Worm (Caenorhabditis elegans) whole organism, L1 larva: ENCODE data around the gene ubc-26.

Experiments used
- C04F5.9 ChIP-seq: sonication (generic microtip); optimal IDR thresholded peaks from 2 replicates; lab custom pipeline; 2016; ENCODE audit warnings: missing genetic modification characterization, missing compliant biosample characterization
- C16A3.4 ChIP-seq: fragments of 150-350 bp; optimal IDR thresholded peaks from 2 replicates; lab custom pipeline; 2014; ENCODE audit warnings: missing biosample characterization, missing genetic modification characterization
- F16B12.6 ChIP-seq: fragments of 150-350 bp; optimal IDR thresholded peaks from 2 replicates; lab custom pipeline; 2014; ENCODE audit warnings: missing biosample characterization, missing genetic modification characterization
- aha-1 ChIP-seq: fragments of 150-350 bp; optimal IDR thresholded peaks from 2 replicates; lab custom pipeline; 2014; ENCODE audit warnings: missing biosample characterization, missing genetic modification characterization
- alr-1 ChIP-seq: fragments of 200-800 bp; sonication (Bioruptor generic); optimal IDR thresholded peaks from 2 replicates; lab custom pipeline; 2018; ENCODE audit warnings: borderline replicate concordance, mild to moderate bottlenecking, missing genetic modification characterization, missing compliant biosample characterization
- aly-2 ChIP-seq: fragments of 150-350 bp; optimal IDR thresholded peaks from 2 replicates; lab custom pipeline; 2014; ENCODE audit warnings: missing biosample characterization, missing genetic modification characterization
- blmp-1 ChIP-seq: fragments of 150-350 bp; optimal IDR thresholded peaks from 2 replicates; lab custom pipeline; 2014; ENCODE audit warnings: missing biosample characterization, missing genetic modification characterization
- ceh-88 ChIP-seq: fragments of 200-800 bp; sonication (Bioruptor generic); IDR thresholded peaks from 2 replicates; pipeline ENCODE4 v1.3.6; 2022; ENCODE audit warnings: missing genetic modification characterization, missing compliant biosample characterization
- ceh-90 ChIP-seq: sonication (generic microtip); optimal IDR thresholded peaks from 2 replicates; lab custom pipeline; 2016; ENCODE audit warnings: missing genetic modification characterization, missing compliant biosample characterization
- ces-1 ChIP-seq: fragments of 150-350 bp; optimal IDR thresholded peaks from 2 replicates; lab custom pipeline; 2014; ENCODE audit warnings: missing biosample characterization, missing genetic modification reagents, missing genetic modification characterization
- efl-1 ChIP-seq, 4 experiments: fragments of 150-350 bp; optimal IDR thresholded peaks in 3 of 4; peaks in 1 of 4; 1 replicate in 1 of 4; 2 replicates in 3 of 4; lab custom pipeline; 2014; ENCODE audit warnings: missing biosample characterization in 2 of 4, missing genetic modification characterization in 2 of 4, missing genetic modification reagents in 2 of 4
- efl-3 ChIP-seq: fragments of 200-800 bp; sonication (Bioruptor generic); optimal IDR thresholded peaks from 2 replicates; lab custom pipeline; 2018; ENCODE audit warnings: mild to moderate bottlenecking, missing genetic modification characterization, missing compliant biosample characterization
- egl-13 ChIP-seq: sonication (generic microtip); optimal IDR thresholded peaks from 2 replicates; lab custom pipeline; 2016; ENCODE audit warnings: missing genotype, missing genetic modification reagents, missing genetic modification characterization, missing compliant biosample characterization
- ets-5 ChIP-seq: fragments of 200-800 bp; sonication (Bioruptor generic); IDR thresholded peaks from 2 replicates; pipeline ENCODE4 v1.3.6; 2022; ENCODE audit warnings: missing genetic modification characterization, missing compliant biosample characterization
- fkh-10 ChIP-seq: sonication (generic microtip); optimal IDR thresholded peaks from 2 replicates; lab custom pipeline; 2017; ENCODE audit warnings: missing biosample characterization, missing genetic modification reagents, missing genetic modification characterization
- fkh-4 ChIP-seq: sonication (generic microtip); optimal IDR thresholded peaks from 2 replicates; lab custom pipeline; 2016; ENCODE audit warnings: missing compliant biosample characterization, missing genetic modification characterization, borderline replicate concordance
- fkh-8 ChIP-seq: sonication (generic microtip); optimal IDR thresholded peaks from 2 replicates; lab custom pipeline; 2016; ENCODE audit warnings: mild to moderate bottlenecking, missing genetic modification characterization, missing compliant biosample characterization
- fos-1 ChIP-seq: fragments of 150-350 bp; optimal IDR thresholded peaks from 2 replicates; lab custom pipeline; 2014; ENCODE audit warnings: missing biosample characterization, missing genetic modification characterization
- hlh-4 ChIP-seq: sonication (generic microtip); optimal IDR thresholded peaks from 2 replicates; lab custom pipeline; 2016; ENCODE audit warnings: mild to moderate bottlenecking, missing genetic modification characterization, missing compliant biosample characterization
- irx-1 ChIP-seq: sonication (generic microtip); optimal IDR thresholded peaks from 2 replicates; lab custom pipeline; 2016; ENCODE audit warnings: missing genetic modification characterization, missing compliant biosample characterization
- isw-1 ChIP-seq: fragments of 200-800 bp; sonication (Bioruptor generic); IDR thresholded peaks from 2 replicates; pipeline ENCODE4 v1.3.6; 2022; ENCODE audit warnings: missing genetic modification characterization, missing compliant biosample characterization
- lsy-2 ChIP-seq, 2 experiments: fragments of 150-350 bp; optimal IDR thresholded peaks; 2 replicates each; lab custom pipeline; 2014; ENCODE audit warnings: missing biosample characterization in 2 of 2, missing genetic modification characterization in 2 of 2
- mab-9 ChIP-seq: fragments of 200-800 bp; sonication (Bioruptor generic); IDR thresholded peaks from 2 replicates; pipeline ENCODE4 v1.3.6; 2022; ENCODE audit warnings: missing genetic modification reagents, missing genetic modification characterization, missing compliant biosample characterization
- mdl-1 ChIP-seq, 2 experiments: fragments of 150-350 bp; optimal IDR thresholded peaks; 2 replicates each; lab custom pipeline; 2014 to 2017; ENCODE audit warnings: missing biosample characterization in 2 of 2, missing genetic modification characterization in 2 of 2, inconsistent platforms in 1 of 2
- mef-2 ChIP-seq: fragments of 150-350 bp; optimal IDR thresholded peaks from 2 replicates; lab custom pipeline; 2014; ENCODE audit warnings: missing biosample characterization, missing genetic modification characterization
- mep-1 ChIP-seq: fragments of 150-350 bp; optimal IDR thresholded peaks from 2 replicates; lab custom pipeline; 2014; ENCODE audit warnings: missing biosample characterization, missing genetic modification characterization
- nhr-19 ChIP-seq: fragments of 200-800 bp; sonication (Bioruptor generic); conservative IDR thresholded peaks from 2 replicates; pipeline ENCODE4 v1.3.6; 2022; ENCODE audit warnings: missing genetic modification characterization, missing compliant biosample characterization
- nhr-20 ChIP-seq: sonication (generic microtip); optimal IDR thresholded peaks from 2 replicates; lab custom pipeline; 2016; ENCODE audit warnings: mild to moderate bottlenecking, missing genetic modification characterization, missing compliant biosample characterization
- nhr-28 ChIP-seq: fragments of 150-350 bp; optimal IDR thresholded peaks from 2 replicates; lab custom pipeline; 2014; ENCODE audit warnings: missing biosample characterization, missing genetic modification characterization
- nhr-76 ChIP-seq: sonication (generic microtip); optimal IDR thresholded peaks from 2 replicates; lab custom pipeline; 2017; ENCODE audit warnings: missing biosample characterization, missing genetic modification characterization
- pax-3 ChIP-seq: fragments of 200-800 bp; sonication (Bioruptor generic); optimal IDR thresholded peaks from 2 replicates; lab custom pipeline; 2018; ENCODE audit warnings: mild to moderate bottlenecking, missing genetic modification characterization, moderate library complexity, missing compliant biosample characterization
- rnt-1 ChIP-seq: sonication (generic microtip); optimal IDR thresholded peaks from 2 replicates; lab custom pipeline; 2016; ENCODE audit warnings: mild to moderate bottlenecking, missing genetic modification characterization, moderate library complexity, missing compliant biosample characterization
- snu-23 ChIP-seq: sonication (generic microtip); optimal IDR thresholded peaks from 2 replicates; lab custom pipeline; 2016; ENCODE audit warnings: missing genetic modification characterization, missing compliant biosample characterization
- sptf-1 ChIP-seq: fragments of 150-350 bp; optimal IDR thresholded peaks from 2 replicates; lab custom pipeline; 2014; ENCODE audit warnings: missing biosample characterization, missing genetic modification characterization
- sup-37 ChIP-seq: fragments of 200-800 bp; sonication (Bioruptor generic); optimal IDR thresholded peaks from 2 replicates; lab custom pipeline; 2018; ENCODE audit warnings: mild to moderate bottlenecking, missing genetic modification characterization, missing compliant biosample characterization
- swsn-7 ChIP-seq: sonication (generic microtip); optimal IDR thresholded peaks from 2 replicates; lab custom pipeline; 2016; ENCODE audit warnings: missing genetic modification characterization, missing compliant biosample characterization
- unc-62 ChIP-seq: fragments of 150-350 bp; optimal IDR thresholded peaks from 2 replicates; lab custom pipeline; 2014; ENCODE audit warnings: missing biosample characterization, missing genetic modification reagents, missing genetic modification characterization
- unc-86 ChIP-seq: sonication (generic microtip); optimal IDR thresholded peaks from 2 replicates; lab custom pipeline; 2016; ENCODE audit warnings: missing genetic modification characterization, missing compliant biosample characterization
- xbp-1 ChIP-seq: sonication (generic microtip); optimal IDR thresholded peaks from 2 replicates; lab custom pipeline; 2016; ENCODE audit warnings: missing genetic modification characterization, missing compliant biosample characterization
- ztf-4 ChIP-seq: fragments of 150-350 bp; optimal IDR thresholded peaks from 2 replicates; lab custom pipeline; 2014; ENCODE audit warnings: missing biosample characterization, missing genetic modification characterization

Gene ubc-26

ce11 chrII:2900248-2900647, at the start of gene ubc-26:
Gene ubc-26 (minus strand): TSS chrII:2900348.
- TF ChIP-seq fkh-4 (tag; lab: Kevin White, UChicago) (no peak), fkh-8 (tag; lab: Kevin White, UChicago) (no peak), blmp-1 (tag; lab: Kevin White, UChicago) (no peak), mep-1 (tag; lab: Kevin White, UChicago) (no peak)
- TF ChIP-seq, all 84 proteins: peak for 0

DNA sequence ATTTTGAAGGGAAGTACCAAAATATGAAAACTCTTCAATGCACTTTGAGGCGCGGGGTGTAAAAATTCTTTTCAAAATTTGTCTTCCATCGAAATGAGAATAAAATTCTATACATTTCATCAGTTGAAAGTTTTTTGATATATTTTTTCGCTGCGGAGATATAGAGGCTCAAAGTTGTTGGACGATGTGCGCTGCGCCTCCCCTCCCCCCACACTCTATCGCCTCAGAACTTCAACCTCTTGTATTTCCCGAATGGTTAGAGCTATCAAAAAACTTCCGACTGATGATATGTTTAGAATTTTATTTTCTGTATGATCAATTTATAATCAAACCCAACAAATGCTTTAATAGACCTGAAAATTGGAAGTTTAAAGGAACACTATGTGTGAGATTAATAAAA, 48.5 kb upstream of the ubc-26 start:
- TF ChIP-seq ceh-88 (GFP tag; lab: Robert Waterston, UW) (no peak), unc-62 (no peak), pax-3 (no peak), efl-3 (no peak), rnt-1 (no peak), egl-13 (tag; lab: Kevin White, UChicago) (no peak), C04F5.9 (tag; lab: Kevin White, UChicago) (no peak), nhr-20 (no peak), swsn-7 (tag; lab: Kevin White, UChicago) (no peak), sup-37 (GFP tag; lab: Kevin White, UChicago) (no peak), ceh-90 (no peak), F16B12.6 (no peak), nhr-28 (tag; lab: Kevin White, UChicago) (no peak), ets-5 (GFP tag; lab: Robert Waterston, UW) (no peak), hlh-4 (no peak), snu-23 (GFP tag; lab: Kevin White, UChicago) (no peak), alr-1 (tag; lab: Kevin White, UChicago) (no peak), unc-86 (tag; lab: Kevin White, UChicago) (no peak), C16A3.4 (no peak)

- no peak for TF ChIP-seq fkh-10 (GFP tag; lab: Kevin White, UChicago)
- TF ChIP-seq sptf-1 (tag; lab: Kevin White, UChicago): no peak
- no peak for TF ChIP-seq ceh-88 (GFP tag; lab: Robert Waterston, UW)
- no peak for TF ChIP-seq mdl-1 (tag; optimal IDR thresholded peaks at IDR 0.05; lab: Kevin White, UChicago)
These were observed 46.3 kb upstream of the ubc-26 start, which contains the start of gene srw-79 for ce11 chrII:2946438-2946837. Gene srw-79 (plus strand): TSS chrII:2946738.

- TF ChIP-seq irx-1 (tag; lab: Kevin White, UChicago): no peak
These were observed 43.8 kb upstream of the ubc-26 start, which contains the start of the genes irld-50 and irld-49 for ce11 chrII:2943966-2944365. Gene irld-50 (minus strand): TSS chrII:2944066. Gene irld-49 (plus strand): TSS chrII:2944176.

DNA sequence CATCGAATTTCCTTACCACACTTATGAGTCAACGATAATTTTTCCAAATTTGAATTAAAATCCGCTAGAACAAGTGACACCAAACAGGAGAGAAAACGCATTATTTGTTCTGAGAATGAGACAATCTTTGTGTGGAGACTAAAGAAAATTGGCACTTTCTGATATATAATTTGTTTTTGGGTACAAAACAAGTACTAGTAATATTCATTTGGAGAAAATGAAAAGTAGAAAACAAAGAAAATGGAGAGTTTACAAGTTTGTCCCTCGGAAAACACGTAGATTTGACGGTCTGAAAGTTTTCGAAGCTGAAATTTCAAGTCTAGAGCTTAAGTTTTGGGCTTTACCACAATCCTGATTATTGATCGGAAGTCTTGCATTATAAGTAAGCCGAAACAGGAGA, 40.6 kb upstream of the ubc-26 start, which contains the start of gene irld-66:
Gene irld-66 (minus strand): TSS at position 101 of the 400 bp plus-strand sequence.
- no peak for TF ChIP-seq F16B12.6
- no peak for TF ChIP-seq isw-1 (GFP tag; lab: Robert Waterston, UW)
- TF ChIP-seq mab-9: no peak
- TF ChIP-seq egl-13 (tag; lab: Kevin White, UChicago): no peak
- TF ChIP-seq unc-86 (tag; lab: Kevin White, UChicago): no peak
- no peak for TF ChIP-seq aha-1 (tag; lab: Kevin White, UChicago)
- no peak for TF ChIP-seq hlh-4
- no peak for TF ChIP-seq lsy-2 (tag; optimal IDR thresholded peaks at IDR 0.05; lab: Kevin White, UChicago)
- TF ChIP-seq, all 84 proteins: peak for 0

DNA sequence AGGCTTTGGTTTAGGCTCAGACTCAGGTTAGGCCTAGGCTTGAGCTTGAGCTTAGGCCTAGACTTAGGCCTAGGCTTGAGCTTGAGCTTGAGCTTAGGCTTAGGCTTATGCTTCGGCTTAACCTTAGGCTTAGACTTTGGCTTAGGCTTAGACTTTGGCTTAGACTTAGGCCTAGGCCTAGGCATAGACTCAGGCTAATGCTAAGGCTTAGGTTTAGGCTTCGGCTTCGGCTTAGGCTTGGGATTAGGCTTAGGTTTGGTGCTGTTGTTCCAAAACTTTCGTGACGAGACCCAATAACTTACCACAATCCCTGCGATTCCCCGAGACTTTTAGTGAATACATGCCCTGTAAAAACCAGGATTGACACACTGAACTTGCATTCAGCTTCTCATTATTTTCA, 39.5 kb upstream of the ubc-26 start:
- TF ChIP-seq blmp-1 (tag; lab: Kevin White, UChicago) (no peak), xbp-1 (tag; lab: Kevin White, UChicago) (no peak), ces-1 (GFP tag; lab: Kevin White, UChicago) (no peak), nhr-76 (no peak), ztf-4 (tag; lab: Kevin White, UChicago) (no peak), nhr-28 (tag; lab: Kevin White, UChicago) (no peak), aly-2 (tag; lab: Kevin White, UChicago) (no peak), mab-9 (no peak), efl-3 (no peak), efl-1 (optimal IDR thresholded peaks at IDR 0.05; lab: Kevin White, UChicago) (no peak), efl-1 (GFP tag; optimal IDR thresholded peaks at IDR 0.05 in 1 of 2; lab: Kevin White, UChicago) (no peak), nhr-19 (GFP tag; lab: Robert Waterston, UW) (no peak), fos-1 (tag; lab: Kevin White, UChicago) (no peak), sptf-1 (tag; lab: Kevin White, UChicago) (no peak), unc-86 (tag; lab: Kevin White, UChicago) (no peak), ets-5 (GFP tag; lab: Robert Waterston, UW) (no peak), mef-2 (no peak)
